Worm (Caenorhabditis elegans): ENCODE results near the gene mig-21.

- TF ChIP-seq F57A8.1 (GFP tag; optimal IDR thresholded peaks at IDR 0.05): no peak
- no peak for TF ChIP-seq sptf-2 (GFP tag; optimal IDR thresholded peaks at IDR 0.05)
- no peak for TF ChIP-seq B0336.3 (GFP tag; IDR thresholded peaks at IDR 0.05)
- no peak for TF ChIP-seq aptf-3 (GFP tag; IDR thresholded peaks at IDR 0.05)
- no peak for TF ChIP-seq ekl-4 (GFP tag; IDR thresholded peaks at IDR 0.05)
- TF ChIP-seq mcd-1 (GFP tag; IDR thresholded peaks at IDR 0.05): no peak
- TF ChIP-seq F33H1.4 (GFP tag; IDR thresholded peaks at IDR 0.05): no peak
Observed at ce11 chrIII:5884007-5884406, 5.8 kb upstream of the mig-21 start, which contains the start of gene C28H8.5.
